ENCODE assay signal across 4 worm cellular contexts in genomic region chrIV:10048268-10048667, ce11.
TF ChIP-seq lines count a peak whose summit lies in the region.

No protein-coding gene starts in this region.

TF ChIP-seq in whole organism, L1 larva, 84 proteins besides CTCF, POLR2A, EP300 and RAD21:
- TF ChIP-seq pqm-1 (tag; optimal IDR thresholded peaks at IDR 0.05; lab: Kevin White, UChicago) (no peak), jun-1 (tag; optimal IDR thresholded peaks at IDR 0.05; lab: Kevin White, UChicago) (no peak), egl-13 (tag; optimal IDR thresholded peaks at IDR 0.05; lab: Kevin White, UChicago) (no peak), C34B4.2 (tag; optimal IDR thresholded peaks at IDR 0.05; lab: Kevin White, UChicago) (no peak), elt-3 (tag; optimal IDR thresholded peaks at IDR 0.05; lab: Kevin White, UChicago) (no peak), lin-13 (GFP tag; optimal IDR thresholded peaks at IDR 0.05; lab: Kevin White, UChicago) (no peak), unc-30 (tag; optimal IDR thresholded peaks at IDR 0.05; lab: Kevin White, UChicago) (no peak), aha-1 (tag; optimal IDR thresholded peaks at IDR 0.05; lab: Kevin White, UChicago) (no peak), blmp-1 (tag; optimal IDR thresholded peaks at IDR 0.05; lab: Kevin White, UChicago) (peak; percentile 18), nhr-11 (tag; optimal IDR thresholded peaks at IDR 0.05; lab: Kevin White, UChicago) (no peak), rnt-1 (tag; optimal IDR thresholded peaks at IDR 0.05; lab: Kevin White, UChicago) (peak; percentile 25), unc-62 (GFP tag; optimal IDR thresholded peaks at IDR 0.05; lab: Kevin White, UChicago) (no peak), lin-35 (GFP tag; optimal IDR thresholded peaks at IDR 0.05; lab: Kevin White, UChicago) (no peak), nhr-237 (tag; optimal IDR thresholded peaks at IDR 0.05; lab: Kevin White, UChicago) (no peak), lin-14 (GFP tag; optimal IDR thresholded peaks at IDR 0.05; lab: Kevin White, UChicago) (peak; percentile 72), lin-39 (tag; optimal IDR thresholded peaks at IDR 0.05; lab: Kevin White, UChicago) (no peak), lsy-2 (tag; optimal IDR thresholded peaks at IDR 0.05; lab: Kevin White, UChicago) (no peak), mef-2 (tag; optimal IDR thresholded peaks at IDR 0.05; lab: Kevin White, UChicago) (no peak), efl-1 (optimal IDR thresholded peaks at IDR 0.05; lab: Kevin White, UChicago) (no peak), efl-1 (GFP tag; optimal IDR thresholded peaks at IDR 0.05 in 1 of 2; lab: Kevin White, UChicago) (peak in 1 of 2 experiments; percentile 59), fkh-10 (GFP tag; optimal IDR thresholded peaks at IDR 0.05; lab: Kevin White, UChicago) (no peak), ets-5 (GFP tag; IDR thresholded peaks at IDR 0.05; lab: Robert Waterston, UW) (no peak)

TF ChIP-seq in whole organism, L2 larva, 48 proteins besides CTCF, POLR2A, EP300 and RAD21:
- TF ChIP-seq mdl-1 (tag; optimal IDR thresholded peaks at IDR 0.05; lab: Kevin White, UChicago) (no peak), F13H6.1 (tag; optimal IDR thresholded peaks at IDR 0.05; lab: Kevin White, UChicago) (no peak), nhr-129 (tag; optimal IDR thresholded peaks at IDR 0.05; lab: Kevin White, UChicago) (peak; percentile 27), nhr-23 (tag; optimal IDR thresholded peaks at IDR 0.05; lab: Kevin White, UChicago) (no peak), ceh-82 (tag; optimal IDR thresholded peaks at IDR 0.05; lab: Kevin White, UChicago) (no peak), lin-39 (tag; optimal IDR thresholded peaks at IDR 0.05; lab: Kevin White, UChicago) (no peak)
TF ChIP-seq in whole organism, L2 larva: peak in this region for 1.

TF ChIP-seq in whole organism, L4 larva, 104 proteins besides CTCF, POLR2A, EP300 and RAD21:
- TF ChIP-seq zfp-3 (GFP tag; conservative IDR thresholded peaks at IDR 0.05; lab: Robert Waterston, UW) = no peak
- TF ChIP-seq nhr-11 (tag; optimal IDR thresholded peaks at IDR 0.05; lab: Kevin White, UChicago) = peak; percentile 54

TF ChIP-seq in whole organism, mixed stage, embryonic, 35 proteins besides CTCF, POLR2A, EP300 and RAD21:
- TF ChIP-seq elt-1 (tag; optimal IDR thresholded peaks at IDR 0.05; lab: Kevin White, UChicago; ENCODE audit: borderline replicate concordance, insufficient read depth) (peak; percentile 1), ceh-43 (GFP tag; optimal IDR thresholded peaks at IDR 0.05; lab: Kevin White, UChicago) (no peak), mab-5 (tag; optimal IDR thresholded peaks at IDR 0.05; lab: Kevin White, UChicago) (no peak), blmp-1 (tag; optimal IDR thresholded peaks at IDR 0.05; lab: Kevin White, UChicago) (no peak), bed-3 (GFP tag; optimal IDR thresholded peaks at IDR 0.05; lab: Kevin White, UChicago) (no peak), unc-120 (tag; optimal IDR thresholded peaks at IDR 0.05; lab: Kevin White, UChicago; ENCODE audit: poor library complexity, severe bottlenecking) (peak; percentile 61), nhr-12 (tag; optimal IDR thresholded peaks at IDR 0.05; lab: Kevin White, UChicago) (no peak), flh-1 (GFP tag; optimal IDR thresholded peaks at IDR 0.05; lab: Kevin White, UChicago) (no peak), mep-1 (tag; optimal IDR thresholded peaks at IDR 0.05; lab: Kevin White, UChicago) (no peak), nhr-2 (tag; optimal IDR thresholded peaks at IDR 0.05; lab: Kevin White, UChicago) (no peak), hlh-1 (tag; optimal IDR thresholded peaks at IDR 0.05; lab: Kevin White, UChicago) (peak; percentile 29)

Comparison
In these comparisons a context has a peak if more than half of its experiments do, and no peak if none do; other contexts are left out.
1. Of the 29 proteins assayed by ChIP-seq in both whole organism, L4 larva and whole organism, L1 larva: peak only in whole organism, L4 larva: nhr-11; only in whole organism, L1 larva: none; in both: none; in neither: 28.